Worm (Caenorhabditis elegans) whole organism, L4/young adult: ENCODE data around the gene arrd-19.

ENCODE experiments used
- W03F9.2 ChIP-seq: fragments of 150-350 bp; optimal IDR thresholded peaks from 2 replicates; lab custom pipeline; 2014; ENCODE audit warnings: missing biosample characterization, missing genetic modification characterization
- him-1 ChIP-seq: sonication (generic microtip); optimal IDR thresholded peaks from 2 replicates; lab custom pipeline; 2016; ENCODE audit warnings: missing genotype, missing genetic modification reagents, missing genetic modification characterization, missing compliant biosample characterization

DNA sequence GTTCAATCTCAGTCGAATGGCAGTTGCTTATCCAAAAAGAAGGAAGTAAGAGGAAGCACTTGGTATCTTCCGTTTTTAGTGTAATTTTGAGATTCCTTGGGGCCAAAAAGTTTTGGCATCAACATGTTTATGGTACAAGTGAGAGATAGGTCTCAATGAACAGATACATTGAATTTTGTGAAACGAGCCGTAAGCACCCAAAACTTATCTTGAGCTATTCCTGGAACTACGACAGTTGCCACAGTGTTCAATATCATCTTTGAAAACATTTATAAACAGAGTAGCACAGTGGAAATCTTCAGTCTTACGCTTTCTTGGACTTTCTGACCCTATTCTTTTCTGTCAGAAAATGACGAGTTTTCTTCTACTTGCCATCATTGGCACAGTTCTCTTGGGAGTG is 40.3 kb downstream of the arrd-19 start, which contains the start of gene T28A11.3:
- no peak for TF ChIP-seq him-1 (tag; lab: Kevin White, UChicago)
- TF ChIP-seq W03F9.2: no peak
